Worm (Caenorhabditis elegans) whole organism, late embryonic: ENCODE measurements around the gene dolk-1.

ENCODE experiments used
- C08G9.2 ChIP-seq: sonication (generic microtip); optimal IDR thresholded peaks from 2 replicates; lab custom pipeline; 2016; ENCODE audit warnings: mild to moderate bottlenecking, missing genetic modification characterization, moderate library complexity, missing compliant biosample characterization
- F13H6.1 ChIP-seq: sonication (generic microtip); optimal IDR thresholded peaks from 2 replicates; lab custom pipeline; 2016; ENCODE audit warnings: missing genetic modification characterization, missing compliant biosample characterization
- K09A11.1 ChIP-seq: sonication (generic microtip); optimal IDR thresholded peaks from 2 replicates; lab custom pipeline; 2017; ENCODE audit warnings: antibody characterized with exemption, mild to moderate bottlenecking, missing genetic modification characterization, missing compliant biosample characterization; ENCODE audit not compliant: insufficient read depth
- ahr-1 ChIP-seq: sonication (generic microtip); optimal IDR thresholded peaks from 2 replicates; lab custom pipeline; 2016; ENCODE audit warnings: missing genetic modification characterization, missing compliant biosample characterization
- ama-1 ChIP-seq: fragments of 150-350 bp; optimal IDR thresholded peaks from 2 replicates; lab custom pipeline; 2014
- ceh-14 ChIP-seq: sonication (generic microtip); optimal IDR thresholded peaks from 2 replicates; lab custom pipeline; 2016; ENCODE audit warnings: missing genotype, missing genetic modification characterization, missing compliant biosample characterization
- ceh-18 ChIP-seq: sonication (generic microtip); optimal IDR thresholded peaks from 2 replicates; lab custom pipeline; 2016; ENCODE audit warnings: missing genetic modification characterization, missing compliant biosample characterization
- ceh-22 ChIP-seq: sonication (generic microtip); optimal IDR thresholded peaks from 2 replicates; lab custom pipeline; 2017; ENCODE audit warnings: missing biosample characterization, missing genetic modification characterization
- ceh-34 ChIP-seq: sonication (generic microtip); optimal IDR thresholded peaks from 2 replicates; lab custom pipeline; 2016; ENCODE audit warnings: mild to moderate bottlenecking, missing genetic modification characterization, missing compliant biosample characterization
- ceh-45 ChIP-seq: fragments of 200-800 bp; sonication (Bioruptor generic); IDR thresholded peaks from 2 replicates; pipeline ENCODE4 v1.3.6; 2022; ENCODE audit warnings: missing genetic modification reagents, missing genetic modification characterization, missing compliant biosample characterization
- ceh-48 ChIP-seq: sonication (generic microtip); optimal IDR thresholded peaks from 2 replicates; lab custom pipeline; 2016; ENCODE audit warnings: missing genetic modification characterization, inconsistent platforms, missing compliant biosample characterization
- ceh-9 ChIP-seq: sonication (generic microtip); optimal IDR thresholded peaks from 2 replicates; lab custom pipeline; 2016; ENCODE audit warnings: mild to moderate bottlenecking, missing genetic modification characterization, inconsistent platforms, missing compliant biosample characterization
- che-1 ChIP-seq: sonication (generic microtip); optimal IDR thresholded peaks from 2 replicates; lab custom pipeline; 2016; ENCODE audit warnings: mild to moderate bottlenecking, missing genetic modification characterization, missing compliant biosample characterization
- elt-2 ChIP-seq: sonication (generic microtip); optimal IDR thresholded peaks from 2 replicates; lab custom pipeline; 2016; ENCODE audit warnings: missing genetic modification reagents, missing genetic modification characterization, missing compliant biosample characterization
- elt-4 ChIP-seq: sonication (generic microtip); optimal IDR thresholded peaks from 2 replicates; lab custom pipeline; 2016; ENCODE audit warnings: missing genetic modification characterization, missing compliant biosample characterization
- ets-4 ChIP-seq: sonication (generic microtip); optimal IDR thresholded peaks from 2 replicates; lab custom pipeline; 2016; ENCODE audit warnings: missing genetic modification characterization, missing compliant biosample characterization
- eyg-1 ChIP-seq: sonication (generic microtip); optimal IDR thresholded peaks from 2 replicates; lab custom pipeline; 2016; ENCODE audit warnings: missing genotype, missing genetic modification characterization, missing compliant biosample characterization
- fkh-10 ChIP-seq: fragments of 150-350 bp; optimal IDR thresholded peaks from 2 replicates; lab custom pipeline; 2014; ENCODE audit warnings: missing biosample characterization, missing genetic modification reagents, missing genetic modification characterization
- fkh-6 ChIP-seq: sonication (generic microtip); optimal IDR thresholded peaks from 2 replicates; lab custom pipeline; 2016; ENCODE audit warnings: missing genetic modification characterization, missing compliant biosample characterization
- gmeb-2 ChIP-seq: sonication (generic microtip); optimal IDR thresholded peaks from 2 replicates; lab custom pipeline; 2016; ENCODE audit warnings: missing genetic modification characterization, inconsistent platforms, missing compliant biosample characterization
- hlh-13 ChIP-seq: fragments of 200-800 bp; sonication (Bioruptor generic); optimal IDR thresholded peaks from 2 replicates; lab custom pipeline; 2018; ENCODE audit warnings: mild to moderate bottlenecking, missing genetic modification characterization, missing compliant biosample characterization
- hlh-6 ChIP-seq: sonication (generic microtip); optimal IDR thresholded peaks from 2 replicates; lab custom pipeline; 2016; ENCODE audit warnings: missing genotype, missing genetic modification characterization, missing compliant biosample characterization
- lin-11 ChIP-seq: fragments of 200-800 bp; sonication (Bioruptor generic); optimal IDR thresholded peaks from 2 replicates; lab custom pipeline; 2018; ENCODE audit warnings: mild to moderate bottlenecking, missing genetic modification characterization, missing compliant biosample characterization
- madf-2 ChIP-seq: sonication (generic microtip); optimal IDR thresholded peaks from 2 replicates; lab custom pipeline; 2017; ENCODE audit warnings: missing genetic modification characterization, missing compliant biosample characterization
- mec-3 ChIP-seq: sonication (generic microtip); optimal IDR thresholded peaks from 2 replicates; lab custom pipeline; 2016; ENCODE audit warnings: borderline replicate concordance, missing genetic modification characterization, missing compliant biosample characterization
- nfya-1 ChIP-seq: sonication (generic microtip); optimal IDR thresholded peaks from 2 replicates; lab custom pipeline; 2017; ENCODE audit warnings: missing genetic modification characterization, mild to moderate bottlenecking, missing compliant biosample characterization, antibody characterized with exemption, moderate library complexity
- nhr-11 ChIP-seq: fragments of 150-350 bp; optimal IDR thresholded peaks from 2 replicates; lab custom pipeline; 2014; ENCODE audit warnings: missing biosample characterization, missing genetic modification characterization
- npax-4 ChIP-seq: sonication (generic microtip); optimal IDR thresholded peaks from 2 replicates; lab custom pipeline; 2016; ENCODE audit warnings: missing genetic modification characterization, missing compliant biosample characterization
- odd-2 ChIP-seq: sonication (generic microtip); optimal IDR thresholded peaks from 2 replicates; lab custom pipeline; 2017; ENCODE audit warnings: antibody characterized with exemption, mild to moderate bottlenecking, missing genetic modification characterization, missing compliant biosample characterization
- pha-2 ChIP-seq: sonication (generic microtip); optimal IDR thresholded peaks from 2 replicates; lab custom pipeline; 2017; ENCODE audit warnings: mild to moderate bottlenecking, missing genetic modification characterization, missing compliant biosample characterization
- pha-4 ChIP-seq: fragments of 150-350 bp; optimal IDR thresholded peaks from 2 replicates; lab custom pipeline; 2018; ENCODE audit warnings: missing biosample characterization, missing genetic modification reagents, missing genetic modification characterization
- pqm-1 ChIP-seq: sonication (generic microtip); optimal IDR thresholded peaks from 2 replicates; lab custom pipeline; 2016; ENCODE audit warnings: missing genetic modification characterization, missing compliant biosample characterization
- pros-1 ChIP-seq: fragments of 150-350 bp; optimal IDR thresholded peaks from 2 replicates; lab custom pipeline; 2014; ENCODE audit warnings: missing biosample characterization, missing genetic modification reagents, missing genetic modification characterization
- ref-2 ChIP-seq: sonication (generic microtip); optimal IDR thresholded peaks from 2 replicates; lab custom pipeline; 2016; ENCODE audit warnings: missing genetic modification characterization, missing compliant biosample characterization
- sdc-2 ChIP-seq: sonication (generic microtip); optimal IDR thresholded peaks from 2 replicates; lab custom pipeline; 2016; ENCODE audit warnings: missing genotype, missing genetic modification characterization, missing compliant biosample characterization
- syd-9 ChIP-seq: sonication (generic microtip); optimal IDR thresholded peaks from 2 replicates; lab custom pipeline; 2016; ENCODE audit warnings: mild to moderate bottlenecking, missing genetic modification characterization, moderate library complexity, missing compliant biosample characterization
- tbx-7 ChIP-seq: sonication (generic microtip); optimal IDR thresholded peaks from 2 replicates; lab custom pipeline; 2016; ENCODE audit warnings: missing genotype, missing genetic modification characterization, missing compliant biosample characterization
- ttx-3 ChIP-seq: sonication (generic microtip); optimal IDR thresholded peaks from 2 replicates; lab custom pipeline; 2016; ENCODE audit warnings: missing genetic modification reagents, missing genetic modification characterization, missing compliant biosample characterization
- unc-3 ChIP-seq, 2 experiments: fragments of 200-800 bp in 1 of 2; sonication (Bioruptor generic) in 1 of 2; sonication (generic microtip) in 1 of 2; conservative IDR thresholded peaks in 1 of 2; optimal IDR thresholded peaks in 1 of 2; 2 replicates each; pipeline versions ENCODE4 v1.3.6 to Lab custom; 2016 to 2022; ENCODE audit warnings: missing compliant biosample characterization in 2 of 2, missing genetic modification characterization in 2 of 2, missing genetic modification reagents in 1 of 2
- unc-55 ChIP-seq: sonication (generic microtip); optimal IDR thresholded peaks from 2 replicates; lab custom pipeline; 2017; ENCODE audit warnings: missing biosample characterization, missing genetic modification reagents, missing genetic modification characterization
- unc-86 ChIP-seq: sonication (generic microtip); optimal IDR thresholded peaks from 2 replicates; lab custom pipeline; 2016; ENCODE audit warnings: missing genetic modification characterization, missing compliant biosample characterization

The dolk-1 gene

DNA sequence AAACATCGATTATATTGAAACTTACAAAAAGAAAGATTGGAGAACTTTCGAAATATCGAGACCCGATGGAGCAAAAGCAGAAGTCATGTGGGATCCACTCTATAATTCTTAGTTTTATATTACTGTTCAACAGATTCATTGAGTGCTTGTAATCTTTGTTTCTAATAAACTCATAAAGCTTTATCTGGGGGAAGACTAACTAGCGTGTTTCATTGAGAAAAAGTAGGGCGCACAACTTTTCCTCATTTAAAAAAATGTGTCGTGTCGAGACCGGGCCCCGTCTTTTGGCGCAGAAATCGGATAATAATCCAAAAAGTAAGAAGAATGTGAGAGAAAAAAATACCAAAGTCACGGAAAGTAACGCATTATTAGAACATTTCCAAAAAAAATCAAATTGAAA is 23.7 kb downstream of the dolk-1 start, which contains the start of gene faah-4:
TSS of gene faah-4 (minus strand) at position 101 of the 400 bp plus-strand sequence.
- no peak for TF ChIP-seq ceh-48 (tag; lab: Kevin White, UChicago)
- TF ChIP-seq elt-4 = no peak
- TF ChIP-seq C08G9.2 (tag; lab: Kevin White, UChicago) = no peak
- no peak for TF ChIP-seq hlh-6 (tag; lab: Kevin White, UChicago)
- TF ChIP-seq unc-3 (GFP tag; conservative IDR thresholded peaks at IDR 0.05; lab: Robert Waterston, UW) = no peak
- TF ChIP-seq unc-3 (tag; optimal IDR thresholded peaks at IDR 0.05; lab: Kevin White, UChicago) = no peak
- no peak for TF ChIP-seq elt-2 (tag; lab: Kevin White, UChicago)
- no peak for TF ChIP-seq syd-9 (tag; lab: Kevin White, UChicago)
- no peak for TF ChIP-seq unc-86
- TF ChIP-seq hlh-13 = no peak
- TF ChIP-seq ets-4 (tag; lab: Kevin White, UChicago) = no peak
- TF ChIP-seq ceh-14 (tag; lab: Kevin White, UChicago) = no peak
- no peak for TF ChIP-seq eyg-1 (tag; lab: Kevin White, UChicago)
- TF ChIP-seq ahr-1 (tag; lab: Kevin White, UChicago) = no peak
- no peak for TF ChIP-seq nfya-1 (tag; lab: Kevin White, UChicago)
- TF ChIP-seq sdc-2 (tag; lab: Kevin White, UChicago) = no peak
- TF ChIP-seq pros-1 = no peak
- no peak for TF ChIP-seq K09A11.1

DNA sequence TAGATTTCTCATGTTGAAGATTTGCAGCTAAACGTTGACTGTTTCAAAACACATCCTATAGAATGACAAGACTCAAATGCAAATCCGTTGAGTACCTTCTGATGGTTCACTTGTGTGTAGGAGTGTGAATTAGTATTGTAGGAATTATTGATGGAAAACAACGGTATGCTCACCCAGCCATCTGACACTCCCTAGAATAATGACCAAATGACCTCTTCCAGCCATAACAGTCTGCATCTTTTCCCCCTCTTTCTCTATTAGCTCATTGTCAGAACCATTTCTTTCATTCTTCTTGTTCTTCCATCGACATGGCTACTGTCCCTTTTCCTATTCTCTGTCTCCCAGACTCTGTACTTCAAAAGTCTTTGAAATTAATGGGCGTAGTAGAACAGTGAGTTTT is 24.8 kb downstream of the dolk-1 start, which contains the start of gene fbxb-24:
TSS of gene fbxb-24 (plus strand) at position 301 of the 400 bp plus-strand sequence.
- no peak for TF ChIP-seq nhr-11
- no peak for TF ChIP-seq syd-9 (tag; lab: Kevin White, UChicago)
- TF ChIP-seq che-1 = no peak
- TF ChIP-seq ceh-14 (tag; lab: Kevin White, UChicago) = no peak
- no peak for TF ChIP-seq ref-2 (tag; lab: Kevin White, UChicago)
- TF ChIP-seq pqm-1 (tag; lab: Kevin White, UChicago) = no peak
- TF ChIP-seq ceh-18 = no peak
- TF ChIP-seq tbx-7 (tag; lab: Kevin White, UChicago) = no peak
- TF ChIP-seq npax-4 (tag; lab: Kevin White, UChicago) = no peak
- TF ChIP-seq ceh-9 (tag; lab: Kevin White, UChicago) = no peak
- no peak for TF ChIP-seq fkh-6 (tag; lab: Kevin White, UChicago)
- no peak for TF ChIP-seq C08G9.2 (tag; lab: Kevin White, UChicago)
- TF ChIP-seq ttx-3 (tag; lab: Kevin White, UChicago) = no peak
- no peak for TF ChIP-seq ceh-45 (GFP tag; lab: Robert Waterston, UW)
- no peak for TF ChIP-seq unc-3 (GFP tag; conservative IDR thresholded peaks at IDR 0.05; lab: Robert Waterston, UW)
- no peak for TF ChIP-seq unc-3 (tag; optimal IDR thresholded peaks at IDR 0.05; lab: Kevin White, UChicago)
- no peak for TF ChIP-seq ama-1
- no peak for TF ChIP-seq odd-2 (tag; lab: Kevin White, UChicago)
- TF ChIP-seq unc-86 = no peak
- no peak for TF ChIP-seq elt-2 (tag; lab: Kevin White, UChicago)

DNA sequence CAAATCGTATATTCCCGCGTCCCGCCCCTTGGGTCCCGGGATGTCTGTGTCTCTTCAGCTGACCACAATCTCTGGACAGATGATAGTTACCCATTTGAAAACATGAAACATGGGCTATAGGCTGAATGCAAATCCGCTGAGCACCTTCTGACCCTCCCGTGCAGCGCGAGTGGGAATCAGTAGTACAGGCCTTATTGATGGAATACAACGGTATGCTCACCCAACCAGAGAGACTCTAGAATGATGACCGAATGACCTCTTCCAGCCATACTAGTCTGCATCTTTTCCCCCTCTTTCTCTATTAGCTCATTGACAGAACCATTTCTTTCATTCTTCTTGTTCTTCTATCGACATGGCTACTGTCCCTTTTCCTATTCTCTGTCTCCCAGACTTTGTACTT is 26.3 kb downstream of the dolk-1 start, which contains the start of gene sdz-33:
TSS of gene sdz-33 (plus strand) at position 301 of the 400 bp plus-strand sequence.
- TF ChIP-seq ttx-3 (tag; lab: Kevin White, UChicago) (no peak), lin-11 (tag; lab: Kevin White, UChicago) (no peak), pqm-1 (tag; lab: Kevin White, UChicago) (no peak), nfya-1 (tag; lab: Kevin White, UChicago) (no peak), pha-2 (tag; lab: Kevin White, UChicago) (no peak), ceh-22 (tag; lab: Kevin White, UChicago) (no peak), F13H6.1 (tag; lab: Kevin White, UChicago) (no peak), fkh-10 (no peak), pha-4 (tag; lab: Kevin White, UChicago) (no peak), mec-3 (tag; lab: Kevin White, UChicago) (no peak), unc-3 (GFP tag; conservative IDR thresholded peaks at IDR 0.05; lab: Robert Waterston, UW) (no peak), unc-3 (tag; optimal IDR thresholded peaks at IDR 0.05; lab: Kevin White, UChicago) (no peak), madf-2 (no peak), nhr-11 (no peak), unc-55 (GFP tag; lab: Kevin White, UChicago) (no peak), K09A11.1 (no peak), gmeb-2 (tag; lab: Kevin White, UChicago) (no peak), hlh-6 (tag; lab: Kevin White, UChicago) (no peak), ceh-34 (tag; lab: Kevin White, UChicago) (no peak)
